Worm (Caenorhabditis elegans) whole organism, L1 larva: Measurements from ENCODE around the gene Y51B9A.8.

ENCODE experiments used
- C16A3.4 ChIP-seq: fragments of 150-350 bp; optimal IDR thresholded peaks from 2 replicates; lab custom pipeline; 2014; ENCODE audit warnings: missing biosample characterization, missing genetic modification characterization
- Y116A8C.19 ChIP-seq: sonication (generic microtip); optimal IDR thresholded peaks from 2 replicates; lab custom pipeline; 2016; ENCODE audit warnings: missing compliant biosample characterization, missing genetic modification characterization, borderline replicate concordance
- aly-2 ChIP-seq: fragments of 150-350 bp; optimal IDR thresholded peaks from 2 replicates; lab custom pipeline; 2014; ENCODE audit warnings: missing biosample characterization, missing genetic modification characterization
- blmp-1 ChIP-seq: fragments of 150-350 bp; optimal IDR thresholded peaks from 2 replicates; lab custom pipeline; 2014; ENCODE audit warnings: missing biosample characterization, missing genetic modification characterization
- ceh-63 ChIP-seq: fragments of 200-800 bp; sonication (Bioruptor generic); optimal IDR thresholded peaks from 2 replicates; lab custom pipeline; 2018; ENCODE audit warnings: mild to moderate bottlenecking, missing genetic modification characterization, missing compliant biosample characterization
- ceh-82 ChIP-seq, 3 experiments: fragments of 150-350 bp in 1 of 3; sonication (generic microtip) in 2 of 3; optimal IDR thresholded peaks; 2 replicates each; lab custom pipeline; 2014 to 2017; ENCODE audit warnings: missing biosample characterization in 3 of 3, missing genetic modification characterization in 3 of 3
- ceh-90 ChIP-seq: sonication (generic microtip); optimal IDR thresholded peaks from 2 replicates; lab custom pipeline; 2016; ENCODE audit warnings: missing genetic modification characterization, missing compliant biosample characterization
- efl-1 ChIP-seq, 4 experiments: fragments of 150-350 bp; optimal IDR thresholded peaks in 3 of 4; peaks in 1 of 4; 1 replicate in 1 of 4; 2 replicates in 3 of 4; lab custom pipeline; 2014; ENCODE audit warnings: missing biosample characterization in 2 of 4, missing genetic modification characterization in 2 of 4, missing genetic modification reagents in 2 of 4
- egl-13 ChIP-seq: sonication (generic microtip); optimal IDR thresholded peaks from 2 replicates; lab custom pipeline; 2016; ENCODE audit warnings: missing genotype, missing genetic modification reagents, missing genetic modification characterization, missing compliant biosample characterization
- elt-2 ChIP-seq: sonication (generic microtip); optimal IDR thresholded peaks from 2 replicates; lab custom pipeline; 2016; ENCODE audit warnings: missing genetic modification characterization, mild to moderate bottlenecking, inconsistent platforms, missing compliant biosample characterization, missing genetic modification reagents
- elt-3 ChIP-seq, 6 experiments: fragments of 150-350 bp in 1 of 6; sonication (generic microtip); optimal IDR thresholded peaks; 2 replicates each; lab custom pipeline; 2017 to 2018; ENCODE audit warnings: missing biosample characterization in 6 of 6, missing genetic modification characterization in 6 of 6, inconsistent platforms in 1 of 6
- fkh-8 ChIP-seq: sonication (generic microtip); optimal IDR thresholded peaks from 2 replicates; lab custom pipeline; 2016; ENCODE audit warnings: mild to moderate bottlenecking, missing genetic modification characterization, missing compliant biosample characterization
- grh-1 ChIP-seq: fragments of 200-800 bp; sonication (Bioruptor generic); IDR thresholded peaks from 2 replicates; pipeline ENCODE4 v1.3.6; 2022; ENCODE audit warnings: missing genetic modification reagents, missing genetic modification characterization, missing compliant biosample characterization
- hpl-2 ChIP-seq: fragments of 150-350 bp; optimal IDR thresholded peaks from 2 replicates; lab custom pipeline; 2014; ENCODE audit warnings: missing biosample characterization, missing genetic modification reagents, missing genetic modification characterization
- irx-1 ChIP-seq: sonication (generic microtip); optimal IDR thresholded peaks from 2 replicates; lab custom pipeline; 2016; ENCODE audit warnings: missing genetic modification characterization, missing compliant biosample characterization
- lin-15B ChIP-seq: fragments of 150-350 bp; sonication (generic microtip); optimal IDR thresholded peaks from 3 replicates; lab custom pipeline; 2014; ENCODE audit warnings: missing biosample characterization, missing genetic modification characterization
- lin-35 ChIP-seq, 2 experiments: fragments of 150-350 bp; optimal IDR thresholded peaks; 2 replicates each; lab custom pipeline; 2014; ENCODE audit warnings: missing biosample characterization in 2 of 2, missing genetic modification characterization in 2 of 2, missing genetic modification reagents in 2 of 2
- lin-39 ChIP-seq: fragments of 150-350 bp; optimal IDR thresholded peaks from 2 replicates; lab custom pipeline; 2014; ENCODE audit warnings: missing biosample characterization, missing genetic modification reagents, missing genetic modification characterization
- nhr-12 ChIP-seq: sonication (generic microtip); optimal IDR thresholded peaks from 2 replicates; lab custom pipeline; 2017; ENCODE audit warnings: missing biosample characterization, missing genetic modification characterization
- nhr-19 ChIP-seq: fragments of 200-800 bp; sonication (Bioruptor generic); conservative IDR thresholded peaks from 2 replicates; pipeline ENCODE4 v1.3.6; 2022; ENCODE audit warnings: missing genetic modification characterization, missing compliant biosample characterization
- nhr-20 ChIP-seq: sonication (generic microtip); optimal IDR thresholded peaks from 2 replicates; lab custom pipeline; 2016; ENCODE audit warnings: mild to moderate bottlenecking, missing genetic modification characterization, missing compliant biosample characterization
- nhr-47 ChIP-seq: sonication (generic microtip); optimal IDR thresholded peaks from 2 replicates; lab custom pipeline; 2016; ENCODE audit warnings: mild to moderate bottlenecking, missing genetic modification characterization, moderate library complexity, missing compliant biosample characterization
- nhr-76 ChIP-seq: sonication (generic microtip); optimal IDR thresholded peaks from 2 replicates; lab custom pipeline; 2017; ENCODE audit warnings: missing biosample characterization, missing genetic modification characterization
- nhr-85 ChIP-seq: sonication (generic microtip); peaks from one replicate; lab custom pipeline; 2016; ENCODE audit warnings: missing genetic modification characterization, inconsistent platforms, missing compliant biosample characterization
- pax-3 ChIP-seq: fragments of 200-800 bp; sonication (Bioruptor generic); optimal IDR thresholded peaks from 2 replicates; lab custom pipeline; 2018; ENCODE audit warnings: mild to moderate bottlenecking, missing genetic modification characterization, moderate library complexity, missing compliant biosample characterization
- pqm-1 ChIP-seq: sonication (generic microtip); optimal IDR thresholded peaks from 3 replicates; lab custom pipeline; 2017; ENCODE audit warnings: missing biosample characterization, missing genetic modification characterization
- skn-1 ChIP-seq: fragments of 150-350 bp; optimal IDR thresholded peaks from 2 replicates; lab custom pipeline; 2014; ENCODE audit warnings: missing biosample characterization, missing genetic modification characterization
- snu-23 ChIP-seq: sonication (generic microtip); optimal IDR thresholded peaks from 2 replicates; lab custom pipeline; 2016; ENCODE audit warnings: missing genetic modification characterization, missing compliant biosample characterization
- sox-4 ChIP-seq: sonication (generic microtip); optimal IDR thresholded peaks from 2 replicates; lab custom pipeline; 2016; ENCODE audit warnings: missing genetic modification characterization, missing compliant biosample characterization
- sptf-1 ChIP-seq: fragments of 150-350 bp; optimal IDR thresholded peaks from 2 replicates; lab custom pipeline; 2014; ENCODE audit warnings: missing biosample characterization, missing genetic modification characterization
- swsn-7 ChIP-seq: sonication (generic microtip); optimal IDR thresholded peaks from 2 replicates; lab custom pipeline; 2016; ENCODE audit warnings: missing genetic modification characterization, missing compliant biosample characterization
- tbx-2 ChIP-seq: sonication (generic microtip); optimal IDR thresholded peaks from 2 replicates; lab custom pipeline; 2016; ENCODE audit warnings: missing genetic modification characterization, missing compliant biosample characterization
- tlp-1 ChIP-seq: fragments of 150-350 bp; optimal IDR thresholded peaks from 2 replicates; lab custom pipeline; 2014; ENCODE audit warnings: missing biosample characterization, missing genetic modification characterization
- unc-30 ChIP-seq: sonication (generic microtip); optimal IDR thresholded peaks from 2 replicates; lab custom pipeline; 2017; ENCODE audit warnings: missing biosample characterization, missing genetic modification characterization
- unc-62 ChIP-seq: fragments of 150-350 bp; optimal IDR thresholded peaks from 2 replicates; lab custom pipeline; 2014; ENCODE audit warnings: missing biosample characterization, missing genetic modification reagents, missing genetic modification characterization
- unc-98 ChIP-seq: fragments of 200-800 bp; sonication (Bioruptor generic); IDR thresholded peaks from 2 replicates; pipeline ENCODE4 v1.3.6; 2022; ENCODE audit warnings: missing genetic modification characterization, missing compliant biosample characterization
- vab-15 ChIP-seq: sonication (generic microtip); optimal IDR thresholded peaks from 2 replicates; lab custom pipeline; 2017; ENCODE audit warnings: missing genotype, mild to moderate bottlenecking, missing genetic modification characterization, missing compliant biosample characterization
- xbp-1 ChIP-seq: sonication (generic microtip); optimal IDR thresholded peaks from 2 replicates; lab custom pipeline; 2016; ENCODE audit warnings: missing genetic modification characterization, missing compliant biosample characterization
- zag-1 ChIP-seq: fragments of 150-350 bp; optimal IDR thresholded peaks from 2 replicates; lab custom pipeline; 2014; ENCODE audit warnings: missing biosample characterization, missing genetic modification characterization
- zip-4 ChIP-seq: fragments of 200-800 bp; sonication (Bioruptor generic); optimal IDR thresholded peaks from 2 replicates; lab custom pipeline; 2018; ENCODE audit warnings: mild to moderate bottlenecking, missing genetic modification characterization, moderate library complexity, missing compliant biosample characterization

The Y51B9A.8 gene

ce11 chrII:9436009-9436408 lies 37.4 kb downstream of the Y51B9A.8 start, which contains the start of gene kin-16:
Gene kin-16 (minus strand): TSS chrII:9436109.
- TF ChIP-seq aly-2 (tag; lab: Kevin White, UChicago) (no peak), pax-3 (tag; lab: Kevin White, UChicago) (no peak), zag-1 (tag; lab: Kevin White, UChicago) (no peak), lin-15B (tag; lab: Kevin White, UChicago) (no peak), nhr-20 (tag; lab: Kevin White, UChicago) (peak; percentile 23), blmp-1 (tag; lab: Kevin White, UChicago) (peak; percentile 30), C16A3.4 (tag; lab: Kevin White, UChicago) (no peak), elt-3 (tag; optimal IDR thresholded peaks at IDR 0.05; lab: Kevin White, UChicago) (peak in 1 of 6 experiments; percentile 46), nhr-85 (tag; lab: Kevin White, UChicago) (peak; percentile 52)

- TF ChIP-seq unc-62 (GFP tag; lab: Kevin White, UChicago), result no peak
- TF ChIP-seq blmp-1 (tag; lab: Kevin White, UChicago), result peak; percentile 9
- no peak for TF ChIP-seq sptf-1 (tag; lab: Kevin White, UChicago)
- no peak for TF ChIP-seq fkh-8 (tag; lab: Kevin White, UChicago)
- no peak for TF ChIP-seq nhr-47 (tag; lab: Kevin White, UChicago)
- TF ChIP-seq elt-3 (tag; optimal IDR thresholded peaks at IDR 0.05; lab: Kevin White, UChicago), result peak in 1 of 6 experiments; percentile 33
- TF ChIP-seq lin-35 (GFP tag; optimal IDR thresholded peaks at IDR 0.05; lab: Kevin White, UChicago), result peak in 1 of 2 experiments; percentile 0
- TF ChIP-seq vab-15 (tag; lab: Kevin White, UChicago), result no peak
These were observed 39.6 kb downstream of the Y51B9A.8 start, which contains the start of gene chil-13 for ce11 chrII:9438227-9438626. Gene chil-13 (minus strand): TSS chrII:9438327.

- no peak for TF ChIP-seq swsn-7
- TF ChIP-seq elt-2 (tag; lab: Kevin White, UChicago), result no peak
- no peak for TF ChIP-seq grh-1 (GFP tag; lab: Robert Waterston, UW)
- TF ChIP-seq nhr-47 (tag; lab: Kevin White, UChicago), result no peak
- no peak for TF ChIP-seq sox-4 (tag; lab: Kevin White, UChicago)
- no peak for TF ChIP-seq hpl-2
- TF ChIP-seq ceh-90 (tag; lab: Kevin White, UChicago), result no peak
These were observed 40.2 kb downstream of the Y51B9A.8 start for ce11 chrII:9438853-9439252.

ce11 chrII:9440060-9440459 lies 41.4 kb downstream of the Y51B9A.8 start, which contains the start of gene chil-17:
Gene chil-17 (minus strand): TSS chrII:9440160.
- TF ChIP-seq zip-4 (no peak), elt-3 (tag; optimal IDR thresholded peaks at IDR 0.05; lab: Kevin White, UChicago) (no peak), tlp-1 (tag; lab: Kevin White, UChicago) (no peak), nhr-19 (GFP tag; lab: Robert Waterston, UW) (no peak), efl-1 (optimal IDR thresholded peaks at IDR 0.05; lab: Kevin White, UChicago) (no peak), efl-1 (GFP tag; optimal IDR thresholded peaks at IDR 0.05 in 1 of 2; lab: Kevin White, UChicago) (no peak), nhr-12 (tag; lab: Kevin White, UChicago) (no peak), lin-35 (GFP tag; optimal IDR thresholded peaks at IDR 0.05; lab: Kevin White, UChicago) (no peak), swsn-7 (no peak), unc-30 (tag; lab: Kevin White, UChicago) (no peak), pqm-1 (tag; lab: Kevin White, UChicago) (no peak)

DNA sequence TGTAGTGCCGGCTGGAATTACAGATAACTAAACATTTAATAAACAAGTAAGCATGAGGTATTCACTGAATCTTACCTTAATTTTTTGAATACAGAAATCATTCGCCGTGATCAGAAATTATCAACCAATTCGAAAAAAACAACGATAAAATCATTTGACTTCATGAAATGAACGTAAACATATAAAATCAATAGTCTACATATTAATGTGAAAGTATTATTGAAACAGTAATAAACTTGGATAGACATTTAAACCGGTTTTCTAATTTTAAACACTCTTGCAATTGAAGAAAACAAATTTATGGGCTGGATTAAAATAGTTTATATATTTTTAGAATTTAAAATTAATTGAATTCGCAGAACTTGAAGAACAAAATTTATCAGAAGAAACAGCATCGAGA lies 43.2 kb downstream of the Y51B9A.8 start, which contains the start of gene chil-16:
TSS of gene chil-16 (minus strand) at position 101 of the 400 bp plus-strand sequence.
- TF ChIP-seq elt-3 (tag; optimal IDR thresholded peaks at IDR 0.05; lab: Kevin White, UChicago), result no peak
- no peak for TF ChIP-seq nhr-76 (tag; lab: Kevin White, UChicago)
- no peak for TF ChIP-seq xbp-1 (tag; lab: Kevin White, UChicago)
- TF ChIP-seq snu-23 (GFP tag; lab: Kevin White, UChicago), result no peak
- TF ChIP-seq, all 84 proteins: peak for 0

ce11 chrII:9443522-9443921 lies 44.9 kb downstream of the Y51B9A.8 start, which contains the start of gene chil-15:
Gene chil-15 (minus strand): TSS chrII:9443622.
- no peak for TF ChIP-seq pqm-1 (tag; lab: Kevin White, UChicago)
- TF ChIP-seq sox-4 (tag; lab: Kevin White, UChicago), result no peak
- no peak for TF ChIP-seq irx-1 (tag; lab: Kevin White, UChicago)
- no peak for TF ChIP-seq tbx-2 (tag; lab: Kevin White, UChicago)
- TF ChIP-seq lin-39, result no peak
- TF ChIP-seq ceh-63 (GFP tag; lab: Kevin White, UChicago), result no peak
- TF ChIP-seq unc-98 (GFP tag; lab: Robert Waterston, UW), result no peak
- TF ChIP-seq fkh-8 (tag; lab: Kevin White, UChicago), result no peak
- no peak for TF ChIP-seq skn-1 (tag; lab: Kevin White, UChicago)
- TF ChIP-seq tlp-1 (tag; lab: Kevin White, UChicago), result no peak
- no peak for TF ChIP-seq ceh-82 (tag; optimal IDR thresholded peaks at IDR 0.05; lab: Kevin White, UChicago)
- TF ChIP-seq Y116A8C.19 (tag; lab: Kevin White, UChicago), result no peak
- no peak for TF ChIP-seq egl-13 (tag; lab: Kevin White, UChicago)
- TF ChIP-seq nhr-85 (tag; lab: Kevin White, UChicago), result no peak
- TF ChIP-seq grh-1 (GFP tag; lab: Robert Waterston, UW), result no peak
